Fruit fly (Drosophila melanogaster): Measurements from ENCODE around the gene tey.

tey gene

dm6 chr3L:19618072-19618958 is 45.6 kb downstream of the tey start, which contains the start of gene asf1:
Gene asf1 (plus strand): TSS chr3L:19618894.
- TF ChIP-seq usp (GFP tag; optimal IDR thresholded peaks at IDR 0.05) (no peak), CG8478 (optimal IDR thresholded peaks at IDR 0.05) (no peak), Dll (optimal IDR thresholded peaks at IDR 0.05) (no peak), EcR (GFP tag; optimal IDR thresholded peaks at IDR 0.05) (no peak), psq (optimal IDR thresholded peaks at IDR 0.05) (no peak), pan (optimal IDR thresholded peaks at IDR 0.05) (no peak)

dm6 chr3L:19612172-19612571 is 51.7 kb downstream of the tey start, which contains the start of the genes Lon and PIG-F:
Gene Lon (minus strand): TSS chr3L:19612199.
Gene PIG-F (plus strand): TSS chr3L:19612455.
- no peak for TF ChIP-seq pan (optimal IDR thresholded peaks at IDR 0.05)
- TF ChIP-seq EcR (GFP tag; optimal IDR thresholded peaks at IDR 0.05), result no peak
- TF ChIP-seq usp (GFP tag; optimal IDR thresholded peaks at IDR 0.05), result no peak
- TF ChIP-seq CG8478 (optimal IDR thresholded peaks at IDR 0.05), result no peak
- no peak for TF ChIP-seq psq (optimal IDR thresholded peaks at IDR 0.05)
- TF ChIP-seq Dll (optimal IDR thresholded peaks at IDR 0.05), result no peak

- TF ChIP-seq pan (optimal IDR thresholded peaks at IDR 0.05) (no peak), EcR (GFP tag; optimal IDR thresholded peaks at IDR 0.05) (no peak), usp (GFP tag; optimal IDR thresholded peaks at IDR 0.05) (no peak), Dll (optimal IDR thresholded peaks at IDR 0.05) (no peak), CG8478 (optimal IDR thresholded peaks at IDR 0.05) (no peak)
Measured at dm6 chr3L:19605974-19606497, 57.9 kb downstream of the tey start, which contains the start of the genes lush and CG9372. Gene lush (minus strand): TSS chr3L:19606090. Gene CG9372 (plus strand): TSS chr3L:19606208.

dm6 chr3L:19601413-19601812 is 62.5 kb downstream of the tey start, which contains the start of gene CG9368:
Gene CG9368 (plus strand): TSS chr3L:19601633.
- TF ChIP-seq Dll (optimal IDR thresholded peaks at IDR 0.05) (no peak), EcR (GFP tag; optimal IDR thresholded peaks at IDR 0.05) (no peak), CG8478 (optimal IDR thresholded peaks at IDR 0.05) (no peak), usp (GFP tag; optimal IDR thresholded peaks at IDR 0.05) (no peak), pan (optimal IDR thresholded peaks at IDR 0.05) (no peak), psq (optimal IDR thresholded peaks at IDR 0.05) (no peak)
